Fruit fly (Drosophila melanogaster) whole organism, prepupa: ENCODE measurements around the gene CG43886.
A peak's percentile ranks its signal among the peaks of the same experiment; 100 is the strongest.

Source experiments
- Blimp-1 ChIP-seq: fragments of 200-800 bp; sonication (Bioruptor generic); optimal IDR thresholded peaks from 3 replicates; lab custom pipeline; 2017; ENCODE audit warnings: missing biosample characterization, missing genetic modification characterization, mild to moderate bottlenecking, moderate library complexity, missing genetic modification reagents
- CG10631 ChIP-seq: fragments of 200-800 bp; sonication (Bioruptor generic); optimal IDR thresholded peaks from 2 replicates; lab custom pipeline; 2016; ENCODE audit warnings: missing biosample characterization, missing genetic modification characterization
- CG10669 ChIP-seq: fragments of 200-800 bp; sonication (Bioruptor generic); optimal IDR thresholded peaks from 3 replicates; lab custom pipeline; 2018; ENCODE audit warnings: missing biosample characterization, mild to moderate bottlenecking, missing genetic modification characterization, moderate library complexity
- CG11294 ChIP-seq: fragments of 200-800 bp; sonication (Bioruptor generic); IDR thresholded peaks from 2 replicates; pipeline ENCODE4 v1.3.6; 2022; ENCODE audit warnings: missing biosample characterization, missing genetic modification characterization
- CG11762 ChIP-seq: fragments of 200-800 bp; sonication (Bioruptor generic); optimal IDR thresholded peaks from 3 replicates; lab custom pipeline; 2016; ENCODE audit warnings: missing biosample characterization, missing genetic modification characterization; ENCODE audit not compliant: insufficient read depth
- CG15336 ChIP-seq: fragments of 200-800 bp; sonication (Bioruptor generic); IDR thresholded peaks from 2 replicates; pipeline ENCODE4 v1.3.6; 2022; ENCODE audit warnings: missing biosample characterization, missing genetic modification characterization
- CG16779 ChIP-seq: fragments of 200-800 bp; sonication (Bioruptor generic); optimal IDR thresholded peaks from 3 replicates; lab custom pipeline; 2017; ENCODE audit warnings: missing biosample characterization, mild to moderate bottlenecking, missing genetic modification characterization
- CG3032 ChIP-seq: fragments of 200-800 bp; optimal IDR thresholded peaks from 2 replicates; lab custom pipeline; 2019; ENCODE audit warnings: missing biosample characterization, mild to moderate bottlenecking, missing genetic modification characterization, moderate library complexity
- CG31627 ChIP-seq: fragments of 200-800 bp; sonication (Bioruptor generic); optimal IDR thresholded peaks from 3 replicates; lab custom pipeline; 2016; ENCODE audit warnings: missing biosample characterization, missing genetic modification characterization
- CG3919 ChIP-seq: fragments of 200-800 bp; sonication (Bioruptor generic); optimal IDR thresholded peaks from 3 replicates; lab custom pipeline; 2016; ENCODE audit warnings: missing biosample characterization, missing genetic modification characterization
- CG6163 ChIP-seq: fragments of 200-800 bp; sonication (Bioruptor generic); IDR thresholded peaks from 3 replicates; pipeline ENCODE4 v1.3.6; 2022; ENCODE audit warnings: missing biosample characterization, missing genetic modification characterization
- CG6276 ChIP-seq: fragments of 200-800 bp; sonication (Bioruptor generic); optimal IDR thresholded peaks from 2 replicates; lab custom pipeline; 2017; ENCODE audit warnings: missing biosample characterization, mild to moderate bottlenecking, missing genetic modification characterization
- CG6808 ChIP-seq: fragments of 200-800 bp; sonication (Bioruptor generic); optimal IDR thresholded peaks from 3 replicates; lab custom pipeline; 2017; ENCODE audit warnings: missing biosample characterization, missing genetic modification characterization, mild to moderate bottlenecking, moderate library complexity, missing genetic modification reagents
- CG8119 ChIP-seq: fragments of 200-800 bp; sonication (Bioruptor generic); IDR thresholded peaks from 3 replicates; pipeline ENCODE4 v1.3.6; 2022; ENCODE audit warnings: missing biosample characterization, missing genetic modification characterization
- CG8319 ChIP-seq: fragments of 200-800 bp; sonication (Bioruptor generic); optimal IDR thresholded peaks from 3 replicates; lab custom pipeline; 2016; ENCODE audit warnings: missing biosample characterization, missing genetic modification characterization
- CG8632 ChIP-seq: fragments of 200-800 bp; sonication (Bioruptor generic); optimal IDR thresholded peaks from 3 replicates; lab custom pipeline; 2016; ENCODE audit warnings: missing biosample characterization, missing genetic modification characterization
- Ets21C ChIP-seq: fragments of 200-800 bp; sonication (Bioruptor generic); optimal IDR thresholded peaks from 3 replicates; lab custom pipeline; 2016; ENCODE audit warnings: missing biosample characterization, missing genetic modification characterization
- Ets96B ChIP-seq: fragments of 200-800 bp; optimal IDR thresholded peaks from 2 replicates; lab custom pipeline; 2019; ENCODE audit warnings: missing biosample characterization, mild to moderate bottlenecking, missing genetic modification characterization, moderate library complexity
- Hr38 ChIP-seq: sonication (Bioruptor generic); optimal IDR thresholded peaks from 2 replicates; lab custom pipeline; 2016; ENCODE audit warnings: missing biosample characterization, missing genetic modification characterization
- Hr39 ChIP-seq: fragments of 200-800 bp; sonication (Bioruptor generic); optimal IDR thresholded peaks from 2 replicates; lab custom pipeline; 2016; ENCODE audit warnings: missing biosample characterization, missing genetic modification characterization
- Lpt ChIP-seq: fragments of 200-800 bp; sonication (Bioruptor generic); optimal IDR thresholded peaks from 3 replicates; lab custom pipeline; 2016; ENCODE audit warnings: missing biosample characterization, missing genetic modification characterization
- OdsH ChIP-seq: fragments of 200-800 bp; sonication (Bioruptor generic); optimal IDR thresholded peaks from 3 replicates; lab custom pipeline; 2016; ENCODE audit warnings: missing biosample characterization, missing genetic modification characterization
- Smox ChIP-seq: fragments of 200-800 bp; sonication (Bioruptor generic); optimal IDR thresholded peaks from 3 replicates; lab custom pipeline; 2016; ENCODE audit warnings: missing biosample characterization, missing genetic modification characterization
- Sox102F ChIP-seq: fragments of 200-800 bp; sonication (Bioruptor generic); optimal IDR thresholded peaks from 2 replicates; lab custom pipeline; 2016; ENCODE audit warnings: missing biosample characterization, mild to moderate bottlenecking, missing genetic modification characterization
- Sox14 ChIP-seq: fragments of 200-800 bp; sonication (Bioruptor generic); optimal IDR thresholded peaks from 3 replicates; lab custom pipeline; 2016; ENCODE audit warnings: missing biosample characterization, missing genetic modification characterization
- achi ChIP-seq: fragments of 200-800 bp; sonication (Bioruptor generic); optimal IDR thresholded peaks from 3 replicates; lab custom pipeline; 2016; ENCODE audit warnings: missing biosample characterization, missing genetic modification characterization
- acj6 ChIP-seq: fragments of 200-800 bp; sonication (Bioruptor generic); optimal IDR thresholded peaks from 3 replicates; lab custom pipeline; 2016; ENCODE audit warnings: missing biosample characterization, missing genetic modification characterization
- cyc ChIP-seq: fragments of 200-800 bp; sonication (Bioruptor generic); optimal IDR thresholded peaks from 3 replicates; lab custom pipeline; 2016; ENCODE audit warnings: missing biosample characterization, missing genetic modification characterization
- eg ChIP-seq: fragments of 200-800 bp; sonication (Bioruptor generic); IDR thresholded peaks from 3 replicates; pipeline ENCODE4 v1.3.6; 2022; ENCODE audit warnings: missing biosample characterization, missing genetic modification characterization
- esn ChIP-seq: fragments of 200-800 bp; sonication (Bioruptor generic); optimal IDR thresholded peaks from 2 replicates; lab custom pipeline; 2016; ENCODE audit warnings: missing biosample characterization, mild to moderate bottlenecking, missing genetic modification characterization, moderate library complexity
- fd85E ChIP-seq: fragments of 200-800 bp; sonication (Bioruptor generic); optimal IDR thresholded peaks from 3 replicates; lab custom pipeline; 2016; ENCODE audit warnings: missing biosample characterization, missing genetic modification characterization
- fkh ChIP-seq: fragments of 200-800 bp; sonication (Bioruptor generic); optimal IDR thresholded peaks from 3 replicates; lab custom pipeline; 2017; ENCODE audit warnings: missing biosample characterization, mild to moderate bottlenecking, missing genetic modification characterization, moderate library complexity
- lz ChIP-seq: fragments of 200-800 bp; sonication (Bioruptor generic); optimal IDR thresholded peaks from 3 replicates; lab custom pipeline; 2016; ENCODE audit warnings: missing biosample characterization, missing genetic modification characterization
- pdm3 ChIP-seq: fragments of 200-800 bp; sonication (Bioruptor generic); optimal IDR thresholded peaks from 3 replicates; lab custom pipeline; 2016; ENCODE audit warnings: missing biosample characterization, missing genetic modification characterization
- salr ChIP-seq, 2 experiments: fragments of 200-800 bp; sonication (Bioruptor generic); optimal IDR thresholded peaks; 3 replicates each; lab custom pipeline; 2016 to 2018; ENCODE audit warnings: missing biosample characterization in 2 of 2, missing genetic modification characterization in 2 of 2, mild to moderate bottlenecking in 1 of 2
- spab ChIP-seq: fragments of 200-800 bp; sonication (Bioruptor generic); optimal IDR thresholded peaks from 2 replicates; lab custom pipeline; 2017; ENCODE audit warnings: missing biosample characterization, mild to moderate bottlenecking, missing genetic modification characterization, missing genetic modification reagents
- ss ChIP-seq, 2 experiments: fragments of 200-800 bp; sonication (Bioruptor generic); optimal IDR thresholded peaks; 2 replicates in 1 of 2; 3 replicates in 1 of 2; lab custom pipeline; 2017 to 2018; ENCODE audit warnings: mild to moderate bottlenecking in 2 of 2, missing biosample characterization in 2 of 2, missing genetic modification characterization in 2 of 2, moderate library complexity in 1 of 2
- svp ChIP-seq: fragments of 200-800 bp; sonication (Bioruptor generic); peaks from one replicate; lab custom pipeline; 2016; ENCODE audit warnings: missing biosample characterization, missing genetic modification characterization

Gene CG43886

DNA sequence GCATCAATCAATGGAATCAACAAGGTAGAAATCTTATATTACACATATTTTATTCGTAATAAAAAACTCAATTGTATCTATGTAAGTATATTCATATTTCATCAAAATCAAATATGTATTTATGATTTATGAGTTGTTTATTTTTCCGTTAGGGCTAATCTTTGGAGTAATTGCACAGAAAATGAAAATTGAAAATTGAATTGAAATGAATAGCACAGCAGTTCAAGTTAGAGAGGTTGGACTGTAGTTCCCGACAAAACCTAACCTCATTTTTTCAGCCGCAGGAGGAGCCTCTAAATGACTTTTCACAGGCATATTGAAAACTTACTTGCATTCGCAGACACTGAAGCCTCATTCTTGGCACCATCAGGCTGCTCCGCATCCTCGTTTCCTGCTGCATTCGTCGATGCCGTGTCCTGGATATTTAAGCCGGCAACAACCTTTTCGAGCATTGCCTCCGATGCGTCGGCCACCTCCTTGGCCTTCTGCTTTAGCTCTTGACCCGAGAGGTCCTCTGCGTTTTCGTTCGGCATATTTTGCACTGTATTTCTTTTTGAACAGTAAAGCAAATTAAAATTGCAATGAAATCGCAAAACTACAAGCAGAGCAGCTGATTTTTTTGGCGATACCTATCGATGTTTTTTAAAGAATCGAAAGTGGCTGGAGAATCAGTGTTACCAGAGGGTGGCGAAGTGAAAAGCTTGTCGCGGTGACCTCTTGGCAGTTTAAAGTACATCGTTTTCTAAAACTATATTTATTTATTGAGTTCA, 18.4 kb upstream of the CG43886 start, which contains the start of gene Nmt (continued):
- TF ChIP-seq OdsH (GFP tag; lab: Kevin White, UChicago): peak; percentile 56
- no peak for TF ChIP-seq Ets21C (GFP tag; lab: Kevin White, UChicago)
- no peak for TF ChIP-seq Smox
- TF ChIP-seq Ets96B: no peak
- TF ChIP-seq CG10631 (GFP tag; lab: Kevin White, UChicago): peak; percentile 10
- peak; percentile 37 for TF ChIP-seq CG31627 (GFP tag; lab: Kevin White, UChicago)
- TF ChIP-seq CG3032 (tag; lab: Kevin White, UChicago): no peak
- peak; percentile 60 for TF ChIP-seq CG3919
- TF ChIP-seq CG6276 (GFP tag; lab: Kevin White, UChicago): no peak
- TF ChIP-seq eg (GFP tag; lab: Robert Waterston, UW): peak; percentile 51; the same call in 1 of the 3 replicates
- peak; percentile 77 for TF ChIP-seq CG15336 (GFP tag; lab: Robert Waterston, UW)
- TF ChIP-seq CG8632 (GFP tag; lab: Kevin White, UChicago): peak; percentile 24
- no peak for TF ChIP-seq CG11762
- TF ChIP-seq CG11294 (GFP tag; lab: Robert Waterston, UW): no peak
- TF ChIP-seq CG8319 (GFP tag; lab: Kevin White, UChicago): peak; percentile 80
- TF ChIP-seq CG8119 (GFP tag; lab: Robert Waterston, UW): peak; percentile 52; the same call in 2 of the 3 replicates
- no peak for TF ChIP-seq pdm3 (GFP tag; lab: Kevin White, UChicago)

DNA sequence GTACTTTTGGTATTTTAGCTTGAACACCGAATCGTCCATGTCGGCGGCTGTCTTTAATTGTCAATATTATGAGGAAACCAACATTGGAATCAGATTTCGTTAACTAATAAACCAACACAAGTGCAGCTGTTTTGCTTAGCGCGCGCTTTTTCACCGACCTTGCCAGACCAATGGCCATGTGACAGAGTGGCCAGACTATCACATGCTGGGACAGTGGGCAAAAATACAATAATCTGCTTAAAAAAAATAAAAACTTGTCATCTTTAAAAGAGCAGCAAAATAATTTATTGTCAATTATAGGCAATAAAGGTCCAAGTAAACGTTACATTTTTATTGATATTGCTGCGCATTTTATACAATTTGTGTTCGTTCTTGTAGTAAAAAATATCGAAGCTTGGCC, 16.2 kb upstream of the CG43886 start, which contains the start of gene RecQ4:
TSS of gene RecQ4 (minus strand) at position 161 of the 400 bp plus-strand sequence.
- TF ChIP-seq Hr39 (GFP tag; lab: Kevin White, UChicago) (peak; percentile 20), lz (peak; percentile 5), Ets96B (no peak)
- TF ChIP-seq, all 60 proteins: peak for 2

DNA sequence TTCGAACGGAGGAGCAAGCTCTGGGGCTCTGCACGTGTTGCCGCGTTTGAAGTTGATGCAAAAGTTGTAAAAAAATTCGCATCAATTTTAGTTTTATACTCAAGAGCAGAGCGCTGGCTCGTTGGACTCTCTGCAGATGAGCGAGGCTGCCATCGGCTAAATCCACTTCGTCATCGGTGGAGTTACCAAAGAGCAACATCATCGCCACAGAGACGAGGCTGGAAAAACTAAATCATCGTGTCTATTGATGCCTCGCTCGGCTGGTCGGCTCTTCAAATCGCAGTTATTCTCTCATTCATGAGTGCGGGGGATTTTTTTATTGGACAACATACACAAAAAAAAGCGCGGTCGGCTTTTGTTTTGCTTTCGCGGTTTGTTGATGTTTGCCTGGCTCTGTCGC, 5.9 kb upstream of the CG43886 start, which contains the start of gene CG13675:
TSS of gene CG13675 (minus strand) at position 83 of the 400 bp plus-strand sequence.
- TF ChIP-seq Lpt (GFP tag; lab: Kevin White, UChicago) (no peak), eg (GFP tag; lab: Robert Waterston, UW) (peak; percentile 26; the same call in 1 of the 3 replicates), CG3919 (no peak), CG8119 (GFP tag; lab: Robert Waterston, UW) (0 out of 3 replicates have a peak, but pooled peaks have one; percentile 24), CG6163 (GFP tag; lab: Robert Waterston, UW) (no peak), CG16779 (no peak)

DNA sequence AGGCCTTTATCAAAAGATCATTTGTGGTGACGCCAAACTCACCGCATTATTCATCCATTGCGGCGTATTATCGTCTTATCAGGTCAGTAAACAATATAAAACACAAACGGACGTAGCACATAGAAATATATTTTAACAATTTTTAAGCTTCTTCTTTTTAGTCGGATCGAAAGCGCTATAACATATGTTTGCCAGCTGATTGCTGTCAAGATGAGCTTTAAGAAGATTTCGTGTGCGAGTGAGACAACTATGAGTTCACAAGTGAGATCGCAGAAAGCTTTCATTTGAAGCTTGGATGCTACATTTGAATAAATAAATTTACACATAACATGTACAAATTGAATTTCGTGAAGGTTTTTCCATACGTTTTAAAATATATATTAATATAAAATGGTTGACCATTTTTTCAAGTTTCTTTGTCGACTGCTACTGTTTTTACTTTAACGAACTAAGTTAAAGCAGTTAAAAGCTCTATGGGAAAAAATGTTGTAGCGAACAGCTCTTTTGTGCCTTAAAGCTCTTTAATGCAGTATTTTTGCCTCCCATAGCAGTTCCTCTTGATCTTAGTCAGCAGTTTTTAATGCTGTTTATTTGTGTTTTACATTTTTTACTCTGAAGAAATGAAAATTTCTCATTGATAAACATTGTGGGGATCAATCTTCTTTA, 726 bp downstream of the CG43886 start, which contains the start of gene CG42445:
TSS of gene CG42445 (minus strand) at position 186 of the 666 bp plus-strand sequence.
- TF ChIP-seq CG10631 (GFP tag; lab: Kevin White, UChicago): no peak
- TF ChIP-seq Sox102F: no peak
- TF ChIP-seq fkh: peak; percentile 42
- TF ChIP-seq svp: peak; percentile 48
- peak; percentile 80 for TF ChIP-seq achi (GFP tag; lab: Kevin White, UChicago)
- TF ChIP-seq, all 60 proteins: peak for 3

DNA sequence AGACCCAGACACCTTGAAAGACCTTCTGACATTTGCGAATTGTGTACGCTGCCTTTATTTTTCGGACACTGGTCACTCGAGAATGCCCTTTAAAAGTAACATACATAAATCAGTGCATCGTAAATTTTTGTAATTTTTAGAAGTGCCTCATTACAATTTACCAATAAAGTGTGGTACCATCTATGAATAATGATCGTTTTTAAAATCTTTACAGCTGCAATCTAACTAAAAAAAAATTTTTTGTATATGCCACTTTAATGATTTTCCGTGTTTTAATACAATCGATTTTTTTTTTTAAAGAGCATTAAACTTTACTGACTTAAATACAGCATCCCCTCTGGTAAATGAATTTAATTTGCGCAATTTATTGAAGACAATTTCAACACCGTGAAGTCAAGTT, 2.5 kb downstream of the CG43886 start:
- TF ChIP-seq fd85E (GFP tag; lab: Kevin White, UChicago): no peak
- peak in 1 of 2 experiments; percentile 50 for TF ChIP-seq ss (GFP tag; optimal IDR thresholded peaks at IDR 0.05; lab: Kevin White, UChicago)
- peak; percentile 4 for TF ChIP-seq Blimp-1 (GFP tag; lab: Kevin White, UChicago)
- peak; percentile 64 for TF ChIP-seq Sox14
- peak; percentile 41 for TF ChIP-seq CG11762
- peak; percentile 42 for TF ChIP-seq Ets21C (GFP tag; lab: Kevin White, UChicago)
- peak; percentile 58 for TF ChIP-seq CG10669 (GFP tag; lab: Kevin White, UChicago)
- peak; percentile 41 for TF ChIP-seq achi (GFP tag; lab: Kevin White, UChicago)
- no peak for TF ChIP-seq salr (GFP tag; optimal IDR thresholded peaks at IDR 0.05; lab: Kevin White, UChicago)
- peak; percentile 63 for TF ChIP-seq OdsH (GFP tag; lab: Kevin White, UChicago)
- TF ChIP-seq spab (GFP tag; lab: Kevin White, UChicago): no peak
- no peak for TF ChIP-seq CG16779
- peak; percentile 75 for TF ChIP-seq esn
- no peak for TF ChIP-seq Hr38 (GFP tag; lab: Kevin White, UChicago)
- TF ChIP-seq cyc (GFP tag; lab: Kevin White, UChicago): peak; percentile 43
- TF ChIP-seq lz: peak; percentile 59
- peak; percentile 48; the same call in 1 of the 3 replicates for TF ChIP-seq CG6163 (GFP tag; lab: Robert Waterston, UW)
- peak; percentile 55 for TF ChIP-seq Hr39 (GFP tag; lab: Kevin White, UChicago)
- peak; percentile 45 for TF ChIP-seq Sox102F
- TF ChIP-seq CG6808 (GFP tag; lab: Kevin White, UChicago): no peak
- peak; percentile 45 for TF ChIP-seq acj6 (GFP tag; lab: Kevin White, UChicago)
- TF ChIP-seq pdm3 (GFP tag; lab: Kevin White, UChicago): peak; percentile 51
- TF ChIP-seq CG31627 (GFP tag; lab: Kevin White, UChicago): peak; percentile 58
